Fruit fly (Drosophila melanogaster) whole organism, wandering third instar larva: ENCODE results near the gene vers.

ENCODE experiments used
- CrebA ChIP-seq: fragments of 200-800 bp; sonication (Bioruptor generic); optimal IDR thresholded peaks from 2 replicates; lab custom pipeline; 2016; ENCODE audit warnings: missing biosample characterization, mild to moderate bottlenecking, missing genetic modification characterization, borderline replicate concordance
- Hr78 ChIP-seq: fragments of >200 bp; optimal IDR thresholded peaks from 2 replicates; lab custom pipeline; 2017; ENCODE audit warnings: missing biosample characterization, missing genetic modification characterization
- Myc ChIP-seq: fragments of >200 bp; optimal IDR thresholded peaks from 2 replicates; lab custom pipeline; 2017
- psq ChIP-seq: fragments of 200-800 bp; sonication (Bioruptor generic); optimal IDR thresholded peaks from 3 replicates; lab custom pipeline; 2017; ENCODE audit warnings: missing biosample characterization, mild to moderate bottlenecking, missing genetic modification characterization, moderate library complexity

dm6 chr3L:12129111-12129510 lies 13.2 kb downstream of the vers start, which contains the start of gene Lsp2:
- TF ChIP-seq Myc, result no peak
- TF ChIP-seq psq (GFP tag; lab: Kevin White, UChicago), result no peak
- TF ChIP-seq Hr78, result no peak
- TF ChIP-seq CrebA (GFP tag; lab: Kevin White, UChicago), result no peak
